Worm (Caenorhabditis elegans) whole organism, L1 larva: Measurements from ENCODE around the gene srbc-59.

Source experiments
- C04F5.9 ChIP-seq: sonication (generic microtip); optimal IDR thresholded peaks from 2 replicates; lab custom pipeline; 2016; ENCODE audit warnings: missing genetic modification characterization, missing compliant biosample characterization
- Y116A8C.19 ChIP-seq: sonication (generic microtip); optimal IDR thresholded peaks from 2 replicates; lab custom pipeline; 2016; ENCODE audit warnings: missing compliant biosample characterization, missing genetic modification characterization, borderline replicate concordance
- aha-1 ChIP-seq: fragments of 150-350 bp; optimal IDR thresholded peaks from 2 replicates; lab custom pipeline; 2014; ENCODE audit warnings: missing biosample characterization, missing genetic modification characterization
- aly-2 ChIP-seq: fragments of 150-350 bp; optimal IDR thresholded peaks from 2 replicates; lab custom pipeline; 2014; ENCODE audit warnings: missing biosample characterization, missing genetic modification characterization
- ama-1 ChIP-seq: fragments of 150-350 bp; optimal IDR thresholded peaks from 2 replicates; lab custom pipeline; 2014
- ceh-8 ChIP-seq: fragments of 200-800 bp; sonication (Bioruptor generic); optimal IDR thresholded peaks from 2 replicates; lab custom pipeline; 2018; ENCODE audit warnings: mild to moderate bottlenecking, missing genetic modification characterization, moderate library complexity, missing compliant biosample characterization
- dpl-1 ChIP-seq, 3 experiments: fragments of 150-350 bp in 2 of 3; sonication (generic microtip) in 1 of 3; optimal IDR thresholded peaks; 2 replicates each; lab custom pipeline; 2014 to 2017; ENCODE audit warnings: missing biosample characterization in 3 of 3, missing genetic modification characterization in 3 of 3, missing genetic modification reagents in 3 of 3
- efl-1 ChIP-seq, 4 experiments: fragments of 150-350 bp; optimal IDR thresholded peaks in 3 of 4; peaks in 1 of 4; 1 replicate in 1 of 4; 2 replicates in 3 of 4; lab custom pipeline; 2014; ENCODE audit warnings: missing biosample characterization in 2 of 4, missing genetic modification characterization in 2 of 4, missing genetic modification reagents in 2 of 4
- efl-3 ChIP-seq: fragments of 200-800 bp; sonication (Bioruptor generic); optimal IDR thresholded peaks from 2 replicates; lab custom pipeline; 2018; ENCODE audit warnings: mild to moderate bottlenecking, missing genetic modification characterization, missing compliant biosample characterization
- egl-13 ChIP-seq: sonication (generic microtip); optimal IDR thresholded peaks from 2 replicates; lab custom pipeline; 2016; ENCODE audit warnings: missing genotype, missing genetic modification reagents, missing genetic modification characterization, missing compliant biosample characterization
- egl-27 ChIP-seq, 2 experiments: fragments of 150-350 bp in 1 of 2; sonication (generic microtip); optimal IDR thresholded peaks; 3 replicates each; lab custom pipeline; 2017 to 2018; ENCODE audit warnings: missing biosample characterization in 2 of 2, missing genetic modification characterization in 2 of 2, missing genetic modification reagents in 2 of 2
- elt-2 ChIP-seq: sonication (generic microtip); optimal IDR thresholded peaks from 2 replicates; lab custom pipeline; 2016; ENCODE audit warnings: missing genetic modification characterization, mild to moderate bottlenecking, inconsistent platforms, missing compliant biosample characterization, missing genetic modification reagents
- elt-3 ChIP-seq, 6 experiments: fragments of 150-350 bp in 1 of 6; sonication (generic microtip); optimal IDR thresholded peaks; 2 replicates each; lab custom pipeline; 2017 to 2018; ENCODE audit warnings: missing biosample characterization in 6 of 6, missing genetic modification characterization in 6 of 6, inconsistent platforms in 1 of 6
- ets-5 ChIP-seq: fragments of 200-800 bp; sonication (Bioruptor generic); IDR thresholded peaks from 2 replicates; pipeline ENCODE4 v1.3.6; 2022; ENCODE audit warnings: missing genetic modification characterization, missing compliant biosample characterization
- fkh-10 ChIP-seq: sonication (generic microtip); optimal IDR thresholded peaks from 2 replicates; lab custom pipeline; 2017; ENCODE audit warnings: missing biosample characterization, missing genetic modification reagents, missing genetic modification characterization
- fkh-8 ChIP-seq: sonication (generic microtip); optimal IDR thresholded peaks from 2 replicates; lab custom pipeline; 2016; ENCODE audit warnings: mild to moderate bottlenecking, missing genetic modification characterization, missing compliant biosample characterization
- grh-1 ChIP-seq: fragments of 200-800 bp; sonication (Bioruptor generic); IDR thresholded peaks from 2 replicates; pipeline ENCODE4 v1.3.6; 2022; ENCODE audit warnings: missing genetic modification reagents, missing genetic modification characterization, missing compliant biosample characterization
- hlh-17 ChIP-seq: fragments of 200-800 bp; sonication (Bioruptor generic); optimal IDR thresholded peaks from 2 replicates; lab custom pipeline; 2018; ENCODE audit warnings: missing genetic modification characterization, mild to moderate bottlenecking, missing compliant biosample characterization, moderate library complexity, borderline replicate concordance
- hlh-4 ChIP-seq: sonication (generic microtip); optimal IDR thresholded peaks from 2 replicates; lab custom pipeline; 2016; ENCODE audit warnings: mild to moderate bottlenecking, missing genetic modification characterization, missing compliant biosample characterization
- hpl-2 ChIP-seq: fragments of 150-350 bp; optimal IDR thresholded peaks from 2 replicates; lab custom pipeline; 2014; ENCODE audit warnings: missing biosample characterization, missing genetic modification reagents, missing genetic modification characterization
- lin-14 ChIP-seq: fragments of 200-800 bp; sonication (Bioruptor generic); optimal IDR thresholded peaks from 2 replicates; lab custom pipeline; 2018; ENCODE audit warnings: mild to moderate bottlenecking, missing genetic modification characterization, moderate library complexity, missing compliant biosample characterization
- lin-15B ChIP-seq: fragments of 150-350 bp; sonication (generic microtip); optimal IDR thresholded peaks from 3 replicates; lab custom pipeline; 2014; ENCODE audit warnings: missing biosample characterization, missing genetic modification characterization
- lin-35 ChIP-seq, 2 experiments: fragments of 150-350 bp; optimal IDR thresholded peaks; 2 replicates each; lab custom pipeline; 2014; ENCODE audit warnings: missing biosample characterization in 2 of 2, missing genetic modification characterization in 2 of 2, missing genetic modification reagents in 2 of 2
- lin-39 ChIP-seq: fragments of 150-350 bp; optimal IDR thresholded peaks from 2 replicates; lab custom pipeline; 2014; ENCODE audit warnings: missing biosample characterization, missing genetic modification reagents, missing genetic modification characterization
- mab-9 ChIP-seq: fragments of 200-800 bp; sonication (Bioruptor generic); IDR thresholded peaks from 2 replicates; pipeline ENCODE4 v1.3.6; 2022; ENCODE audit warnings: missing genetic modification reagents, missing genetic modification characterization, missing compliant biosample characterization
- mef-2 ChIP-seq: fragments of 150-350 bp; optimal IDR thresholded peaks from 2 replicates; lab custom pipeline; 2014; ENCODE audit warnings: missing biosample characterization, missing genetic modification characterization
- mep-1 ChIP-seq: fragments of 150-350 bp; optimal IDR thresholded peaks from 2 replicates; lab custom pipeline; 2014; ENCODE audit warnings: missing biosample characterization, missing genetic modification characterization
- nhr-11 ChIP-seq: fragments of 150-350 bp; optimal IDR thresholded peaks from 2 replicates; lab custom pipeline; 2014; ENCODE audit warnings: missing biosample characterization, missing genetic modification characterization
- nhr-12 ChIP-seq: sonication (generic microtip); optimal IDR thresholded peaks from 2 replicates; lab custom pipeline; 2017; ENCODE audit warnings: missing biosample characterization, missing genetic modification characterization
- nhr-19 ChIP-seq: fragments of 200-800 bp; sonication (Bioruptor generic); conservative IDR thresholded peaks from 2 replicates; pipeline ENCODE4 v1.3.6; 2022; ENCODE audit warnings: missing genetic modification characterization, missing compliant biosample characterization
- nhr-20 ChIP-seq: sonication (generic microtip); optimal IDR thresholded peaks from 2 replicates; lab custom pipeline; 2016; ENCODE audit warnings: mild to moderate bottlenecking, missing genetic modification characterization, missing compliant biosample characterization
- nhr-28 ChIP-seq: fragments of 150-350 bp; optimal IDR thresholded peaks from 2 replicates; lab custom pipeline; 2014; ENCODE audit warnings: missing biosample characterization, missing genetic modification characterization
- nhr-76 ChIP-seq: sonication (generic microtip); optimal IDR thresholded peaks from 2 replicates; lab custom pipeline; 2017; ENCODE audit warnings: missing biosample characterization, missing genetic modification characterization
- nhr-77 ChIP-seq: fragments of 150-350 bp; optimal IDR thresholded peaks from 2 replicates; lab custom pipeline; 2014; ENCODE audit warnings: missing biosample characterization, missing genetic modification characterization
- nhr-85 ChIP-seq: sonication (generic microtip); peaks from one replicate; lab custom pipeline; 2016; ENCODE audit warnings: missing genetic modification characterization, inconsistent platforms, missing compliant biosample characterization
- nhr-90 ChIP-seq: sonication (generic microtip); optimal IDR thresholded peaks from 2 replicates; lab custom pipeline; 2016; ENCODE audit warnings: mild to moderate bottlenecking, missing genetic modification characterization, missing compliant biosample characterization; ENCODE audit not compliant: poor library complexity
- pag-3 ChIP-seq: sonication (generic microtip); optimal IDR thresholded peaks from 2 replicates; lab custom pipeline; 2017; ENCODE audit warnings: missing genetic modification characterization, mild to moderate bottlenecking, missing compliant biosample characterization, antibody characterized with exemption, borderline replicate concordance; ENCODE audit not compliant: insufficient read depth
- pqm-1 ChIP-seq: sonication (generic microtip); optimal IDR thresholded peaks from 3 replicates; lab custom pipeline; 2017; ENCODE audit warnings: missing biosample characterization, missing genetic modification characterization
- rnt-1 ChIP-seq: sonication (generic microtip); optimal IDR thresholded peaks from 2 replicates; lab custom pipeline; 2016; ENCODE audit warnings: mild to moderate bottlenecking, missing genetic modification characterization, moderate library complexity, missing compliant biosample characterization
- snu-23 ChIP-seq: sonication (generic microtip); optimal IDR thresholded peaks from 2 replicates; lab custom pipeline; 2016; ENCODE audit warnings: missing genetic modification characterization, missing compliant biosample characterization
- sptf-1 ChIP-seq: fragments of 150-350 bp; optimal IDR thresholded peaks from 2 replicates; lab custom pipeline; 2014; ENCODE audit warnings: missing biosample characterization, missing genetic modification characterization
- sup-37 ChIP-seq: fragments of 200-800 bp; sonication (Bioruptor generic); optimal IDR thresholded peaks from 2 replicates; lab custom pipeline; 2018; ENCODE audit warnings: mild to moderate bottlenecking, missing genetic modification characterization, missing compliant biosample characterization
- swsn-7 ChIP-seq: sonication (generic microtip); optimal IDR thresholded peaks from 2 replicates; lab custom pipeline; 2016; ENCODE audit warnings: missing genetic modification characterization, missing compliant biosample characterization
- tlp-1 ChIP-seq: fragments of 150-350 bp; optimal IDR thresholded peaks from 2 replicates; lab custom pipeline; 2014; ENCODE audit warnings: missing biosample characterization, missing genetic modification characterization
- unc-130 ChIP-seq: fragments of 150-350 bp; optimal IDR thresholded peaks from 2 replicates; lab custom pipeline; 2017; ENCODE audit warnings: missing biosample characterization, missing genetic modification characterization, inconsistent platforms
- unc-30 ChIP-seq: sonication (generic microtip); optimal IDR thresholded peaks from 2 replicates; lab custom pipeline; 2017; ENCODE audit warnings: missing biosample characterization, missing genetic modification characterization
- unc-86 ChIP-seq: sonication (generic microtip); optimal IDR thresholded peaks from 2 replicates; lab custom pipeline; 2016; ENCODE audit warnings: missing genetic modification characterization, missing compliant biosample characterization
- unc-98 ChIP-seq: fragments of 200-800 bp; sonication (Bioruptor generic); IDR thresholded peaks from 2 replicates; pipeline ENCODE4 v1.3.6; 2022; ENCODE audit warnings: missing genetic modification characterization, missing compliant biosample characterization
- vab-15 ChIP-seq: sonication (generic microtip); optimal IDR thresholded peaks from 2 replicates; lab custom pipeline; 2017; ENCODE audit warnings: missing genotype, mild to moderate bottlenecking, missing genetic modification characterization, missing compliant biosample characterization
- xbp-1 ChIP-seq: sonication (generic microtip); optimal IDR thresholded peaks from 2 replicates; lab custom pipeline; 2016; ENCODE audit warnings: missing genetic modification characterization, missing compliant biosample characterization
- zag-1 ChIP-seq: fragments of 150-350 bp; optimal IDR thresholded peaks from 2 replicates; lab custom pipeline; 2014; ENCODE audit warnings: missing biosample characterization, missing genetic modification characterization
- ztf-11 ChIP-seq, 2 experiments: sonication (generic microtip); optimal IDR thresholded peaks; 2 replicates each; lab custom pipeline; 2016 to 2017; ENCODE audit warnings: missing genetic modification characterization in 2 of 2, missing biosample characterization in 1 of 2, missing compliant biosample characterization in 1 of 2
- ztf-4 ChIP-seq: fragments of 150-350 bp; optimal IDR thresholded peaks from 2 replicates; lab custom pipeline; 2014; ENCODE audit warnings: missing biosample characterization, missing genetic modification characterization

The srbc-59 gene

ce11 chrV:777285-777684 lies 1.2 kb upstream of the srbc-59 start, which contains the start of gene R09E12.9:
Gene R09E12.9 (plus strand): TSS chrV:777600.
- TF ChIP-seq hlh-4 (tag; lab: Kevin White, UChicago), result no peak
- TF ChIP-seq egl-27 (tag; optimal IDR thresholded peaks at IDR 0.05; lab: Kevin White, UChicago), result no peak
- TF ChIP-seq tlp-1, result no peak
- peak; percentile 54 for TF ChIP-seq nhr-28 (tag; lab: Kevin White, UChicago)
- no peak for TF ChIP-seq elt-2
- no peak for TF ChIP-seq sup-37 (GFP tag; lab: Kevin White, UChicago)
- peak; percentile 100 for TF ChIP-seq nhr-77 (tag; lab: Kevin White, UChicago)
- TF ChIP-seq unc-130 (tag; lab: Kevin White, UChicago), result no peak
- TF ChIP-seq ama-1 (lab: Kevin White, UChicago), result no peak
- no peak for TF ChIP-seq sptf-1
- TF ChIP-seq nhr-76 (tag; lab: Kevin White, UChicago), result peak; percentile 15
- peak; percentile 40 for TF ChIP-seq nhr-19 (GFP tag; lab: Robert Waterston, UW)
- no peak for TF ChIP-seq lin-15B (tag; lab: Kevin White, UChicago)
- peak; percentile 55 for TF ChIP-seq nhr-85
- no peak for TF ChIP-seq ceh-8
- peak; percentile 29 for TF ChIP-seq nhr-90 (tag; lab: Kevin White, UChicago)
- no peak for TF ChIP-seq pqm-1 (tag; lab: Kevin White, UChicago)
- no peak for TF ChIP-seq zag-1 (tag; lab: Kevin White, UChicago)
- no peak for TF ChIP-seq xbp-1
- no peak for TF ChIP-seq nhr-12 (tag; lab: Kevin White, UChicago)
- peak; percentile 63 for TF ChIP-seq snu-23
- no peak for TF ChIP-seq hpl-2 (GFP tag; lab: Kevin White, UChicago)
- no peak for TF ChIP-seq ztf-11 (tag; optimal IDR thresholded peaks at IDR 0.05; lab: Kevin White, UChicago)
- TF ChIP-seq efl-1 (optimal IDR thresholded peaks at IDR 0.05; lab: Kevin White, UChicago), result peak; percentile 37 to 39
- peak; percentile 28 to 90 for TF ChIP-seq efl-1 (GFP tag; optimal IDR thresholded peaks at IDR 0.05 in 1 of 2; lab: Kevin White, UChicago)
- TF ChIP-seq unc-98, result no peak
- no peak for TF ChIP-seq ets-5 (GFP tag; lab: Robert Waterston, UW)
- no peak for TF ChIP-seq lin-14 (GFP tag; lab: Kevin White, UChicago)
- no peak for TF ChIP-seq mab-9 (GFP tag; lab: Robert Waterston, UW)
- TF ChIP-seq fkh-10, result no peak
- peak; percentile 69 for TF ChIP-seq nhr-20 (tag; lab: Kevin White, UChicago)
- no peak for TF ChIP-seq efl-3 (GFP tag; lab: Kevin White, UChicago)
- TF ChIP-seq C04F5.9 (tag; lab: Kevin White, UChicago), result no peak
- no peak for TF ChIP-seq Y116A8C.19 (tag; lab: Kevin White, UChicago)
- no peak for TF ChIP-seq grh-1
- no peak for TF ChIP-seq unc-30 (tag; lab: Kevin White, UChicago)
- no peak for TF ChIP-seq ztf-4 (tag; lab: Kevin White, UChicago)
- peak in 1 of 6 experiments; percentile 27 for TF ChIP-seq elt-3 (tag; optimal IDR thresholded peaks at IDR 0.05; lab: Kevin White, UChicago)
- no peak for TF ChIP-seq egl-13 (tag; lab: Kevin White, UChicago)
- no peak for TF ChIP-seq hlh-17 (GFP tag; lab: Kevin White, UChicago)
- peak; percentile 10 for TF ChIP-seq swsn-7 (tag; lab: Kevin White, UChicago)
- no peak for TF ChIP-seq rnt-1 (tag; lab: Kevin White, UChicago)
- TF ChIP-seq lin-39 (tag; lab: Kevin White, UChicago), result no peak
- TF ChIP-seq pag-3 (tag; lab: Kevin White, UChicago), result no peak
- TF ChIP-seq fkh-8 (tag; lab: Kevin White, UChicago), result no peak
- no peak for TF ChIP-seq aha-1
- no peak for TF ChIP-seq unc-86 (tag; lab: Kevin White, UChicago)
- no peak for TF ChIP-seq aly-2 (tag; lab: Kevin White, UChicago)
- peak; percentile 6 to 57 for TF ChIP-seq lin-35 (GFP tag; optimal IDR thresholded peaks at IDR 0.05; lab: Kevin White, UChicago)
- TF ChIP-seq nhr-11 (tag; lab: Kevin White, UChicago), result no peak
- TF ChIP-seq mef-2 (tag; lab: Kevin White, UChicago), result no peak
- TF ChIP-seq vab-15 (tag; lab: Kevin White, UChicago), result no peak
- no peak for TF ChIP-seq mep-1
- peak in 2 of 3 experiments; percentile 24 to 26 for TF ChIP-seq dpl-1 (GFP tag; optimal IDR thresholded peaks at IDR 0.05; lab: Kevin White, UChicago)
